Fruit fly (Drosophila melanogaster) whole organism, embryonic: ENCODE measurements around the gene CG42529.
A peak's percentile ranks its signal among the peaks of the same experiment; 100 is the strongest.

Experiments used
- Atf-2 ChIP-seq: fragments of 200-800 bp; sonication (Bioruptor generic); optimal IDR thresholded peaks from 2 replicates; lab custom pipeline; 2016; ENCODE audit warnings: missing biosample characterization, missing genetic modification characterization
- CG10274 ChIP-seq: fragments of 200-800 bp; sonication (Bioruptor generic); optimal IDR thresholded peaks from 3 replicates; lab custom pipeline; 2017; ENCODE audit warnings: missing biosample characterization, mild to moderate bottlenecking, missing genetic modification characterization
- CG10979 ChIP-seq: fragments of 200-800 bp; sonication (Bioruptor generic); optimal IDR thresholded peaks from 2 replicates; lab custom pipeline; 2018; ENCODE audit warnings: missing biosample characterization, mild to moderate bottlenecking, missing genetic modification characterization, moderate library complexity
- CG11695 ChIP-seq: fragments of 200-800 bp; sonication (Bioruptor generic); IDR thresholded peaks from 3 replicates; pipeline ENCODE4 v1.3.6; 2022; ENCODE audit warnings: missing biosample characterization, missing genetic modification characterization
- CG12071 ChIP-seq: fragments of 200-800 bp; sonication (Bioruptor generic); optimal IDR thresholded peaks from 3 replicates; lab custom pipeline; 2018; ENCODE audit warnings: missing biosample characterization, mild to moderate bottlenecking, missing genetic modification characterization
- CG14441 ChIP-seq: fragments of 200-800 bp; sonication (Bioruptor generic); IDR thresholded peaks from 2 replicates; pipeline ENCODE4 v1.3.6; 2022; ENCODE audit warnings: missing biosample characterization, missing genetic modification characterization
- CG1602 ChIP-seq: fragments of 200-800 bp; sonication (Bioruptor generic); optimal IDR thresholded peaks from 3 replicates; lab custom pipeline; 2016; ENCODE audit warnings: missing biosample characterization, missing genetic modification characterization
- CG16813 ChIP-seq: fragments of 200-800 bp; sonication (Bioruptor generic); IDR thresholded peaks from 3 replicates; pipeline ENCODE4 v1.3.6; 2022; ENCODE audit warnings: missing biosample characterization, missing genetic modification characterization; ENCODE audit not compliant: partially characterized antibody
- CG18599 ChIP-seq: fragments of 200-800 bp; sonication (Bioruptor generic); optimal IDR thresholded peaks from 3 replicates; lab custom pipeline; 2017; ENCODE audit warnings: missing biosample characterization, missing genetic modification characterization, mild to moderate bottlenecking, moderate library complexity, missing genetic modification reagents
- CG2199 ChIP-seq: fragments of 200-800 bp; sonication (Bioruptor generic); IDR thresholded peaks from 3 replicates; pipeline ENCODE4 v1.3.6; 2022; ENCODE audit warnings: missing biosample characterization, missing genetic modification characterization
- CG32532 ChIP-seq: fragments of 200-800 bp; sonication (Bioruptor generic); IDR thresholded peaks from 2 replicates; pipeline ENCODE4 v1.3.6; 2022; ENCODE audit warnings: missing biosample characterization, missing genetic modification characterization
- CG43689 ChIP-seq: fragments of 200-800 bp; sonication (Bioruptor generic); IDR thresholded peaks from 2 replicates; pipeline ENCODE4 v1.3.6; 2022; ENCODE audit warnings: missing biosample characterization, missing genetic modification characterization
- CG4854 ChIP-seq: fragments of 200-800 bp; sonication (Bioruptor generic); optimal IDR thresholded peaks from 2 replicates; lab custom pipeline; 2016; ENCODE audit warnings: missing biosample characterization, missing genetic modification characterization, inconsistent platforms
- CG6175 ChIP-seq: fragments of 200-800 bp; sonication (Bioruptor generic); IDR thresholded peaks from 3 replicates; pipeline ENCODE4 v1.3.6; 2022; ENCODE audit warnings: missing biosample characterization, missing genetic modification characterization
- CG7271 ChIP-seq: fragments of 200-800 bp; sonication (Bioruptor generic); optimal IDR thresholded peaks from 2 replicates; lab custom pipeline; 2018; ENCODE audit warnings: missing biosample characterization, mild to moderate bottlenecking, missing genetic modification characterization, moderate library complexity
- CG7556 ChIP-seq: fragments of 200-800 bp; sonication (Bioruptor generic); optimal IDR thresholded peaks from 2 replicates; lab custom pipeline; 2017; ENCODE audit warnings: missing biosample characterization, mild to moderate bottlenecking, missing genetic modification characterization
- CG7987 ChIP-seq: fragments of 200-800 bp; sonication (Bioruptor generic); optimal IDR thresholded peaks from 2 replicates; lab custom pipeline; 2018; ENCODE audit warnings: missing biosample characterization, mild to moderate bottlenecking, missing genetic modification characterization, moderate library complexity
- CG8944 ChIP-seq: fragments of 200-800 bp; sonication (Bioruptor generic); optimal IDR thresholded peaks from 3 replicates; lab custom pipeline; 2016; ENCODE audit warnings: missing biosample characterization, missing genetic modification characterization
- Chrac-16 ChIP-seq: fragments of 200-800 bp; sonication (Bioruptor generic); optimal IDR thresholded peaks from 3 replicates; lab custom pipeline; 2016; ENCODE audit warnings: missing biosample characterization, missing genetic modification characterization
- Dad ChIP-seq: fragments of 200-800 bp; sonication (Bioruptor generic); optimal IDR thresholded peaks from 3 replicates; lab custom pipeline; 2016; ENCODE audit warnings: missing biosample characterization, missing genetic modification characterization
- Fer1 ChIP-seq: fragments of 200-800 bp; sonication (Bioruptor generic); optimal IDR thresholded peaks from 2 replicates; lab custom pipeline; 2017; ENCODE audit warnings: missing biosample characterization, mild to moderate bottlenecking, missing genetic modification characterization
- Gsc ChIP-seq: fragments of 200-800 bp; sonication (Bioruptor generic); IDR thresholded peaks from 2 replicates; pipeline ENCODE4 v1.3.6; 2022; ENCODE audit warnings: missing biosample characterization, missing genetic modification characterization
- Hr3 ChIP-seq: fragments of 200-800 bp; sonication (Bioruptor generic); optimal IDR thresholded peaks from 3 replicates; lab custom pipeline; 2016; ENCODE audit warnings: missing biosample characterization, missing genetic modification characterization
- Lim3 ChIP-seq: fragments of 200-800 bp; sonication (Bioruptor generic); IDR thresholded peaks from 2 replicates; pipeline ENCODE4 v1.3.6; 2022; ENCODE audit warnings: missing biosample characterization, missing genetic modification characterization
- Meics ChIP-seq: fragments of 200-800 bp; sonication (Bioruptor generic); optimal IDR thresholded peaks from 2 replicates; lab custom pipeline; 2017; ENCODE audit warnings: missing biosample characterization, mild to moderate bottlenecking, missing genetic modification characterization
- Myb ChIP-seq: fragments of 200-800 bp; sonication (Bioruptor generic); optimal IDR thresholded peaks from 2 replicates; lab custom pipeline; 2016; ENCODE audit warnings: missing biosample characterization, missing genetic modification characterization
- NC2β ChIP-seq: fragments of 200-800 bp; sonication (Bioruptor generic); optimal IDR thresholded peaks from 2 replicates; lab custom pipeline; 2016; ENCODE audit warnings: missing biosample characterization, missing genetic modification characterization
- Ptx1 ChIP-seq: fragments of 200-800 bp; sonication (Bioruptor generic); IDR thresholded peaks from 2 replicates; pipeline ENCODE4 v1.3.6; 2022; ENCODE audit warnings: missing biosample characterization, missing genetic modification characterization
- Ssrp ChIP-seq: fragments of 200-800 bp; sonication (Bioruptor generic); optimal IDR thresholded peaks from 2 replicates; lab custom pipeline; 2018; ENCODE audit warnings: missing biosample characterization, mild to moderate bottlenecking, missing genetic modification characterization, moderate library complexity
- Stat92E ChIP-seq, 3 experiments: fragments of >200 bp in 2 of 3; fragments of 200-800 bp in 1 of 3; sonication (Bioruptor generic) in 1 of 3; optimal IDR thresholded peaks; 2 replicates each; lab custom pipeline; 2017 to 2019; ENCODE audit warnings: missing biosample characterization in 3 of 3, missing genetic modification characterization in 3 of 3, mild to moderate bottlenecking in 1 of 3, moderate library complexity in 1 of 3
- Trl ChIP-seq, 3 experiments: fragments of >200 bp in 2 of 3; fragments of 200-800 bp in 1 of 3; sonication (Bioruptor generic) in 1 of 3; optimal IDR thresholded peaks; 2 replicates in 1 of 3; 3 replicates in 2 of 3; lab custom pipeline; 2016 to 2017; ENCODE audit warnings: missing biosample characterization in 1 of 3, missing genetic modification characterization in 1 of 3
- abd-A ChIP-seq: fragments of 200-800 bp; sonication (Bioruptor generic); optimal IDR thresholded peaks from 3 replicates; lab custom pipeline; 2019; ENCODE audit warnings: missing biosample characterization, mild to moderate bottlenecking, missing genetic modification characterization, moderate library complexity
- ara ChIP-seq: fragments of 200-800 bp; sonication (Bioruptor generic); IDR thresholded peaks from 2 replicates; pipeline ENCODE4 v1.3.6; 2022; ENCODE audit warnings: missing biosample characterization, missing genetic modification characterization
- az2 ChIP-seq: fragments of 200-800 bp; sonication (Bioruptor generic); optimal IDR thresholded peaks from 3 replicates; lab custom pipeline; 2016; ENCODE audit warnings: missing biosample characterization, missing genetic modification characterization
- cg ChIP-seq: fragments of 200-800 bp; sonication (Bioruptor generic); optimal IDR thresholded peaks from 3 replicates; lab custom pipeline; 2019; ENCODE audit warnings: missing biosample characterization, mild to moderate bottlenecking, missing genetic modification characterization, moderate library complexity
- emc ChIP-seq: fragments of 200-800 bp; sonication (Bioruptor generic); optimal IDR thresholded peaks from 2 replicates; lab custom pipeline; 2016; ENCODE audit warnings: missing biosample characterization, missing genetic modification characterization
- eve ChIP-seq, 2 experiments: fragments of >200 bp; optimal IDR thresholded peaks; 2 replicates each; lab custom pipeline; 2017; ENCODE audit warnings: missing biosample characterization in 2 of 2, missing genetic modification characterization in 2 of 2
- gfzf ChIP-seq: fragments of 200-800 bp; sonication (Bioruptor generic); optimal IDR thresholded peaks from 2 replicates; lab custom pipeline; 2016; ENCODE audit warnings: missing biosample characterization, mild to moderate bottlenecking, missing genetic modification characterization, moderate library complexity
- h ChIP-seq: fragments of >200 bp; optimal IDR thresholded peaks from 2 replicates; lab custom pipeline; 2017
- hb ChIP-seq: fragments of 200-800 bp; sonication (Bioruptor generic); IDR thresholded peaks from 3 replicates; pipeline ENCODE4 v1.3.6; 2022; ENCODE audit warnings: missing biosample characterization, missing genetic modification characterization; ENCODE audit not compliant: partially characterized antibody
- ind ChIP-seq: fragments of 200-800 bp; sonication (Bioruptor generic); optimal IDR thresholded peaks from 3 replicates; lab custom pipeline; 2016; ENCODE audit warnings: missing biosample characterization, missing genetic modification characterization
- insv ChIP-seq, 2 experiments: fragments of 200-800 bp; sonication (Bioruptor generic); optimal IDR thresholded peaks; 3 replicates each; lab custom pipeline; 2016 to 2018; ENCODE audit warnings: missing biosample characterization in 2 of 2, missing genetic modification characterization in 2 of 2
- prd ChIP-seq, 3 experiments: fragments of >200 bp in 2 of 3; fragments of 200-800 bp in 1 of 3; sonication (Bioruptor generic) in 1 of 3; optimal IDR thresholded peaks in 2 of 3; IDR thresholded peaks in 1 of 3; 2 replicates in 2 of 3; 3 replicates in 1 of 3; pipeline versions ENCODE4 v1.3.6 to Lab custom; 2017 to 2022; ENCODE audit warnings: missing biosample characterization in 1 of 3, missing genetic modification characterization in 1 of 3
- slou ChIP-seq: fragments of 200-800 bp; sonication (Bioruptor generic); optimal IDR thresholded peaks from 3 replicates; lab custom pipeline; 2016; ENCODE audit warnings: missing biosample characterization, missing genetic modification characterization
- sug ChIP-seq: fragments of 200-800 bp; optimal IDR thresholded peaks from 2 replicates; lab custom pipeline; 2019; ENCODE audit warnings: missing biosample characterization, mild to moderate bottlenecking, missing genetic modification characterization, moderate library complexity
- ttk ChIP-seq: fragments of 200-800 bp; sonication (Bioruptor generic); IDR thresholded peaks from 2 replicates; pipeline ENCODE4 v2.1.2; 2022; ENCODE audit warnings: missing biosample characterization, missing genetic modification characterization
- tx ChIP-seq: fragments of 200-800 bp; sonication (Bioruptor generic); optimal IDR thresholded peaks from 2 replicates; lab custom pipeline; 2016; ENCODE audit warnings: missing biosample characterization, missing genetic modification characterization
- wek ChIP-seq: fragments of 200-800 bp; sonication (Bioruptor generic); optimal IDR thresholded peaks from 3 replicates; lab custom pipeline; 2018; ENCODE audit warnings: missing biosample characterization, mild to moderate bottlenecking, missing genetic modification characterization, moderate library complexity
- zen2 ChIP-seq: fragments of 200-800 bp; sonication (Bioruptor generic); IDR thresholded peaks from 3 replicates; pipeline ENCODE4 v1.3.6; 2022; ENCODE audit warnings: missing biosample characterization, missing genetic modification characterization; ENCODE audit not compliant: partially characterized antibody
- zfh2 ChIP-seq: fragments of 200-800 bp; sonication (Bioruptor generic); optimal IDR thresholded peaks from 2 replicates; lab custom pipeline; 2016; ENCODE audit warnings: missing biosample characterization, missing genetic modification characterization

The CG42529 gene

DNA sequence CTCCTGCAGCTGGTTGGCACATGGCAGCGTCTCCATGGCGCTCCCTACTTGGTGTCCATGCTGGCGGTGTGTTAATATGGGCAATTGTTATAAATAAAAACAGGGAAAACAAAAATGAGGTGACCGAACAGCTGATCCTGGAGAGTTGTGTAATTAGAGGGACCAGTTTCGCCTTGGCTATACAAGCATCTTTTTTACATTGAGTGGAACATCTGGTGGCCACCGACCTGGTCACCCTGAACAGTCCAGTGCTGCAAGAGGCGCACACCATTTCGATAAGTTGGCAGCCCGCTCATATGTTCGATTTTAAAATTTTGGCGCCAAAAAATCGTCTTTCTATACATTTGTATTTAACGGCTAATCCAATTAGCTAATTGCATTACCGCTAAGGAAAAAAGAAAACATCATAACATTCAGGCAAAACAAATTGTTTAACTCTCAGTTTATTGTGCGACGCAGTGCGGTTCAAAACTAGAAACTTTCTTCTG lies 41.5 kb upstream of the CG42529 start, which contains the start of the genes CG8765 and Gbeta76C (continued):
- TF ChIP-seq Trl (optimal IDR thresholded peaks at IDR 0.05; lab: Kevin White, UChicago) (no peak), Trl (GFP tag; optimal IDR thresholded peaks at IDR 0.05; lab: Kevin White, UChicago) (peak; percentile 67), CG16813 (GFP tag; lab: Robert Waterston, UW) (peak; percentile 54), zfh2 (GFP tag; lab: Kevin White, UChicago) (peak; percentile 65), az2 (GFP tag; lab: Kevin White, UChicago) (no peak), prd (optimal IDR thresholded peaks at IDR 0.05; lab: Kevin White, UChicago) (no peak), prd (GFP tag; IDR thresholded peaks at IDR 0.05; lab: Robert Waterston, UW) (no peak), CG7271 (no peak), Lim3 (no peak), NC2β (peak; percentile 48), wek (GFP tag; lab: Kevin White, UChicago) (no peak), Meics (GFP tag; lab: Kevin White, UChicago) (no peak), Hr3 (GFP tag; lab: Kevin White, UChicago) (peak; percentile 9), CG11695 (GFP tag; lab: Robert Waterston, UW) (no peak), CG32532 (GFP tag; lab: Robert Waterston, UW) (0 out of 2 replicates have a peak, but pooled peaks have one; percentile 18), Myb (peak; percentile 93), cg (GFP tag; lab: Kevin White, UChicago) (no peak), ttk (no peak), tx (GFP tag; lab: Kevin White, UChicago) (peak; percentile 52), Ssrp (tag; lab: Kevin White, UChicago) (no peak), CG18599 (GFP tag; lab: Kevin White, UChicago) (no peak), Chrac-16 (peak; percentile 35), eve (GFP tag; optimal IDR thresholded peaks at IDR 0.05; lab: Kevin White, UChicago) (no peak), ara (no peak), insv (GFP tag; optimal IDR thresholded peaks at IDR 0.05; lab: Kevin White, UChicago) (peak in 1 of 2 experiments; percentile 66), CG12071 (GFP tag; lab: Kevin White, UChicago) (no peak), abd-A (no peak), Fer1 (GFP tag; lab: Kevin White, UChicago) (peak; percentile 59), gfzf (GFP tag; lab: Kevin White, UChicago) (peak; percentile 99), h (no peak), ind (GFP tag; lab: Kevin White, UChicago) (peak; percentile 30), CG7556 (GFP tag; lab: Kevin White, UChicago) (no peak), slou (no peak), zen2 (GFP tag; lab: Robert Waterston, UW) (no peak; the same call in 2 of the 3 replicates), hb (GFP tag; lab: Robert Waterston, UW) (no peak), sug (no peak), Stat92E (GFP tag; optimal IDR thresholded peaks at IDR 0.05; lab: Kevin White, UChicago) (peak in 1 of 3 experiments; percentile 77), Dad (GFP tag; lab: Kevin White, UChicago) (no peak), CG14441 (GFP tag; lab: Robert Waterston, UW) (no peak), CG4854 (peak; percentile 19), CG7987 (GFP tag; lab: Kevin White, UChicago) (peak; percentile 51), CG6175 (GFP tag; lab: Robert Waterston, UW) (no peak), CG8944 (GFP tag; lab: Kevin White, UChicago) (peak; percentile 40), emc (peak; percentile 3), CG10979 (tag; lab: Kevin White, UChicago) (peak; percentile 18), Gsc (GFP tag; lab: Robert Waterston, UW) (no peak), Ptx1 (GFP tag; lab: Robert Waterston, UW) (peak; percentile 39; the same call in 1 of the 2 replicates), CG1602 (GFP tag; lab: Kevin White, UChicago) (no peak), CG10274 (GFP tag; lab: Kevin White, UChicago) (no peak), CG43689 (GFP tag; lab: Robert Waterston, UW) (no peak), CG2199 (0 out of 3 replicates have a peak, but pooled peaks have one; percentile 34), Atf-2 (GFP tag; lab: Kevin White, UChicago) (no peak)
